Worm (Caenorhabditis elegans) whole organism, L3 larva: Measurements from ENCODE around the gene fbxb-9.

Experiments
- ama-1 ChIP-seq: fragments of 150-350 bp; optimal IDR thresholded peaks from 2 replicates; lab custom pipeline; 2018
- ceh-16 ChIP-seq: sonication (generic microtip); optimal IDR thresholded peaks from 2 replicates; lab custom pipeline; 2017; ENCODE audit warnings: missing biosample characterization, missing genetic modification characterization
- ceh-9 ChIP-seq: sonication (generic microtip); optimal IDR thresholded peaks from 2 replicates; lab custom pipeline; 2018; ENCODE audit warnings: missing biosample characterization, missing genetic modification characterization
- elt-3 ChIP-seq, 3 experiments: fragments of 150-350 bp in 1 of 3; sonication (generic microtip) in 2 of 3; optimal IDR thresholded peaks; 2 replicates in 2 of 3; 4 replicates in 1 of 3; lab custom pipeline; 2014 to 2017; ENCODE audit warnings: missing biosample characterization in 3 of 3, missing genetic modification characterization in 3 of 3
- fos-1 ChIP-seq: fragments of 150-350 bp; optimal IDR thresholded peaks from 2 replicates; lab custom pipeline; 2014; ENCODE audit warnings: missing biosample characterization, missing genetic modification characterization
- lsy-12 ChIP-seq: sonication (generic microtip); optimal IDR thresholded peaks from 2 replicates; lab custom pipeline; 2016; ENCODE audit warnings: mild to moderate bottlenecking, missing genetic modification characterization, missing compliant biosample characterization
- mdl-1 ChIP-seq: fragments of 150-350 bp; optimal IDR thresholded peaks from 2 replicates; lab custom pipeline; 2014; ENCODE audit warnings: missing biosample characterization, missing genetic modification characterization
- mml-1 ChIP-seq: fragments of 150-350 bp; sonication (generic microtip); optimal IDR thresholded peaks from 3 replicates; lab custom pipeline; 2014; ENCODE audit warnings: missing biosample characterization, missing genetic modification characterization
- nhr-11 ChIP-seq: fragments of 150-350 bp; optimal IDR thresholded peaks from 2 replicates; lab custom pipeline; 2014; ENCODE audit warnings: missing biosample characterization, missing genetic modification characterization
- pqm-1 ChIP-seq: fragments of 150-350 bp; optimal IDR thresholded peaks from 2 replicates; lab custom pipeline; 2017; ENCODE audit warnings: missing biosample characterization, missing genetic modification characterization, inconsistent platforms
- skn-1 ChIP-seq: fragments of 150-350 bp; optimal IDR thresholded peaks from 2 replicates; lab custom pipeline; 2014; ENCODE audit warnings: missing biosample characterization, missing genetic modification characterization
- snpc-4 ChIP-seq: fragments of 150-350 bp; optimal IDR thresholded peaks from 2 replicates; lab custom pipeline; 2014; ENCODE audit warnings: missing biosample characterization, missing genetic modification characterization
- zag-1 ChIP-seq: fragments of 150-350 bp; optimal IDR thresholded peaks from 2 replicates; lab custom pipeline; 2014; ENCODE audit warnings: missing biosample characterization, missing genetic modification characterization
- ztf-11 ChIP-seq: fragments of 150-350 bp; optimal IDR thresholded peaks from 2 replicates; lab custom pipeline; 2014; ENCODE audit warnings: missing biosample characterization, missing genetic modification characterization

DNA sequence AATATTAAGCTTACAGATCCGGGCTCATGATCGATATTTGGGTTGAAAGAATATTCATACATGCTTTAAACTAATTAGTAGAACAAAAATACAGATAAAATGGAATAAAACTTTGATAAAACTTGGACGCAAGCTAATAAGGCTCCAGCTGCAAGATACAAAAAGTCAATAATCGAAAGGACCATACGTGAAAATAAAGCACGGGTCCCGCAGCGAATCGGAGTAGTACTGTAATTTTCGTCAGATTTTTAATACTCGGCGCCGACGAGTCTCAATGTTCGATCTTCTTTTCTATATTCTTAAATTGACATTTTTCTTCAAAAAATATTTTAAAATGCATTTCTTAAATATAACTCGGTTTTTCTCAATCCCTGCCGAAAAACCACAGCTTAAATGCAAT is 37.7 kb downstream of the fbxb-9 start, which contains the start of gene spo-11:
- TF ChIP-seq nhr-11 (tag; lab: Kevin White, UChicago) (no peak), pqm-1 (no peak), zag-1 (tag; lab: Kevin White, UChicago) (no peak), fos-1 (tag; lab: Kevin White, UChicago) (no peak), ceh-9 (tag; lab: Kevin White, UChicago) (no peak), mdl-1 (tag; lab: Kevin White, UChicago) (no peak), ama-1 (lab: Kevin White, UChicago) (no peak), snpc-4 (tag; lab: Kevin White, UChicago) (no peak), elt-3 (tag; optimal IDR thresholded peaks at IDR 0.05; lab: Kevin White, UChicago) (no peak), skn-1 (tag; lab: Kevin White, UChicago) (no peak), ceh-16 (tag; lab: Kevin White, UChicago) (no peak), mml-1 (tag; lab: Kevin White, UChicago) (no peak), lsy-12 (no peak), ztf-11 (tag; lab: Kevin White, UChicago) (no peak)
